2 fruit fly cellular contexts compared by ENCODE assay signal in genomic region chr3R:29761569-29761968, dm6.
TF ChIP-seq lines count a peak whose summit lies in the region.

No protein-coding gene starts in this region.

TF ChIP-seq in whole organism, embryonic, 481 proteins besides CTCF, POLR2A, EP300 and RAD21 (continued from another document):
- TF ChIP-seq E2f1 (GFP tag; IDR thresholded peaks at IDR 0.05; lab: Robert Waterston, UW) (no peak), prd (optimal IDR thresholded peaks at IDR 0.05; lab: Kevin White, UChicago) (no peak), prd (GFP tag; IDR thresholded peaks at IDR 0.05; lab: Robert Waterston, UW) (no peak), Poxn (GFP tag; IDR thresholded peaks at IDR 0.05; lab: Robert Waterston, UW) (no peak)

TF ChIP-seq in whole organism, prepupa, 60 proteins besides CTCF, POLR2A, EP300 and RAD21 (continued from another document):
- no peak for TF ChIP-seq CG8119 (GFP tag; IDR thresholded peaks at IDR 0.05; lab: Robert Waterston, UW)
- TF ChIP-seq topi (GFP tag; optimal IDR thresholded peaks at IDR 0.05; lab: Kevin White, UChicago) = no peak
- TF ChIP-seq Hr39 (GFP tag; optimal IDR thresholded peaks at IDR 0.05; lab: Kevin White, UChicago) = no peak
- no peak for TF ChIP-seq cyc (GFP tag; optimal IDR thresholded peaks at IDR 0.05; lab: Kevin White, UChicago)
- no peak for TF ChIP-seq spab (GFP tag; optimal IDR thresholded peaks at IDR 0.05; lab: Kevin White, UChicago)
